Worm (Caenorhabditis elegans): Measurements from ENCODE around the gene cas-1.

- TF ChIP-seq hmg-4 (GFP tag; optimal IDR thresholded peaks at IDR 0.05) (no peak), ama-1 (optimal IDR thresholded peaks at IDR 0.05) (no peak), tbx-11 (GFP tag; IDR thresholded peaks at IDR 0.05) (no peak), ceh-13 (GFP tag; optimal IDR thresholded peaks at IDR 0.05) (no peak), ceh-36 (tag; optimal IDR thresholded peaks at IDR 0.05) (no peak), flt-1 (GFP tag; IDR thresholded peaks at IDR 0.05) (no peak), tbx-37 (GFP tag; conservative IDR thresholded peaks at IDR 0.05) (no peak), B0310.2 (tag; optimal IDR thresholded peaks at IDR 0.05) (no peak), hmbx-1 (tag; optimal IDR thresholded peaks at IDR 0.05) (no peak), ets-7 (tag; optimal IDR thresholded peaks at IDR 0.05) (no peak)
These were observed 3.4 kb upstream of the cas-1 start for ce11 chrX:16816854-16817253.

All from whole organism, early embryonic.